Fruit fly (Drosophila melanogaster): ENCODE results near the gene Hecw.

DNA sequence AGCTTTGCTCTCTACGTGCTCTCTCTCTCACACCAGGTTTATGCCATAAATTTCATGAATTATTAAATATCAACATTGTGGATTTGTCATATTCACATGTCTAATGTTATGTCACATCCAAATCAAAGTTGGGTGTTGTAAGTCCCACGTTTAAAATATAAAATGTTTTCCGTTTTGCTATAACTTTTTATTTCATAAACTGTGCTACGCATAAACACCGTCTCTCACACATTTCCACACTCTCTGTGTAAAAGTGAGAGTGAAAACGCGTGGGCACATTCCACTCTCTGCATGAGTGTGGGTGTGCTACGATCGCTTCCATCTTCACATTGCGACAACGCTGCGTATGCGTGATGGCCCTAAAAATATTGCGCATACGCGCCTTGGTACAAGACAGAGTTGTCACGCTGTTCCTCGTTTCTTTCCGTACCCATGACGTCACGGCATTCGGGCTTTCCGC is 32.0 kb downstream of the Hecw start:
- TF ChIP-seq CG8478 (optimal IDR thresholded peaks at IDR 0.05) (no peak), Dll (optimal IDR thresholded peaks at IDR 0.05) (no peak), usp (GFP tag; optimal IDR thresholded peaks at IDR 0.05) (no peak), psq (optimal IDR thresholded peaks at IDR 0.05) (no peak)
